Fruit fly (Drosophila melanogaster): ENCODE measurements around the gene Snoo.

dm6 chr2L:7984059-7984800 lies at the start of gene Snoo:
- no peak for TF ChIP-seq CG7271 (tag; optimal IDR thresholded peaks at IDR 0.05)
- no peak for TF ChIP-seq ttk (GFP tag; IDR thresholded peaks at IDR 0.05)

Measured in whole organism, embryonic.